Worm (Caenorhabditis elegans) whole organism, L2 larva: ENCODE results near the gene mec-3.

Source experiments
- ama-1 ChIP-seq: fragments of 150-350 bp; optimal IDR thresholded peaks from 2 replicates; lab custom pipeline; 2018; ENCODE audit warnings: inconsistent platforms
- blmp-1 ChIP-seq: sonication (generic microtip); optimal IDR thresholded peaks from 2 replicates; lab custom pipeline; 2017; ENCODE audit warnings: missing genetic modification characterization, mild to moderate bottlenecking, missing compliant biosample characterization, antibody characterized with exemption, moderate library complexity; ENCODE audit not compliant: insufficient read depth
- ceh-16 ChIP-seq: fragments of 150-350 bp; optimal IDR thresholded peaks from 2 replicates; lab custom pipeline; 2014; ENCODE audit warnings: missing biosample characterization, missing genetic modification characterization
- ceh-82 ChIP-seq: fragments of 150-350 bp; optimal IDR thresholded peaks from 2 replicates; lab custom pipeline; 2014; ENCODE audit warnings: missing biosample characterization, missing genetic modification characterization
- nhr-23 ChIP-seq: fragments of 150-350 bp; optimal IDR thresholded peaks from 2 replicates; lab custom pipeline; 2014; ENCODE audit warnings: missing biosample characterization, missing genetic modification reagents, missing genetic modification characterization
- nhr-237 ChIP-seq: fragments of 150-350 bp; optimal IDR thresholded peaks from 2 replicates; lab custom pipeline; 2014; ENCODE audit warnings: missing biosample characterization, missing genetic modification characterization
- nhr-77 ChIP-seq: fragments of 150-350 bp; optimal IDR thresholded peaks from 2 replicates; lab custom pipeline; 2014; ENCODE audit warnings: missing biosample characterization, missing genetic modification characterization
- unc-39 ChIP-seq: fragments of 150-350 bp; optimal IDR thresholded peaks from 2 replicates; lab custom pipeline; 2014; ENCODE audit warnings: missing biosample characterization, missing genetic modification characterization
- unc-55 ChIP-seq: fragments of 150-350 bp; sonication (generic microtip); optimal IDR thresholded peaks from 3 replicates; lab custom pipeline; 2014; ENCODE audit warnings: missing biosample characterization, missing genetic modification reagents, missing genetic modification characterization
- ztf-4 ChIP-seq: fragments of 150-350 bp; optimal IDR thresholded peaks from 2 replicates; lab custom pipeline; 2014; ENCODE audit warnings: missing biosample characterization, missing genetic modification characterization

- TF ChIP-seq blmp-1 (tag; lab: Kevin White, UChicago) (no peak), ama-1 (no peak), unc-55 (GFP tag; lab: Kevin White, UChicago) (peak; percentile 88), ceh-82 (peak; percentile 50), ztf-4 (peak; percentile 26), ceh-16 (no peak), nhr-237 (tag; lab: Kevin White, UChicago) (no peak), unc-39 (tag; lab: Kevin White, UChicago) (no peak), nhr-23 (tag; lab: Kevin White, UChicago) (no peak), nhr-77 (no peak)
These were observed 42.1 kb upstream of the mec-3 start for ce11 chrIV:10503750-10504232.
